Worm (Caenorhabditis elegans) whole organism, late embryonic: ENCODE data around the gene hpo-30.
A peak's percentile ranks its signal among the peaks of the same experiment; 100 is the strongest.

Experiments
- ama-1 ChIP-seq: fragments of 150-350 bp; optimal IDR thresholded peaks from 2 replicates; lab custom pipeline; 2014
- ceh-14 ChIP-seq: sonication (generic microtip); optimal IDR thresholded peaks from 2 replicates; lab custom pipeline; 2016; ENCODE audit warnings: missing genotype, missing genetic modification characterization, missing compliant biosample characterization
- ceh-9 ChIP-seq: sonication (generic microtip); optimal IDR thresholded peaks from 2 replicates; lab custom pipeline; 2016; ENCODE audit warnings: mild to moderate bottlenecking, missing genetic modification characterization, inconsistent platforms, missing compliant biosample characterization
- dmd-4 ChIP-seq: sonication (generic microtip); optimal IDR thresholded peaks from 2 replicates; lab custom pipeline; 2016; ENCODE audit warnings: borderline replicate concordance, missing genetic modification characterization, missing compliant biosample characterization
- elt-2 ChIP-seq: sonication (generic microtip); optimal IDR thresholded peaks from 2 replicates; lab custom pipeline; 2016; ENCODE audit warnings: missing genetic modification reagents, missing genetic modification characterization, missing compliant biosample characterization
- fkh-6 ChIP-seq: sonication (generic microtip); optimal IDR thresholded peaks from 2 replicates; lab custom pipeline; 2016; ENCODE audit warnings: missing genetic modification characterization, missing compliant biosample characterization
- madf-2 ChIP-seq: sonication (generic microtip); optimal IDR thresholded peaks from 2 replicates; lab custom pipeline; 2017; ENCODE audit warnings: missing genetic modification characterization, missing compliant biosample characterization
- mec-3 ChIP-seq: sonication (generic microtip); optimal IDR thresholded peaks from 2 replicates; lab custom pipeline; 2016; ENCODE audit warnings: borderline replicate concordance, missing genetic modification characterization, missing compliant biosample characterization
- nfya-1 ChIP-seq: sonication (generic microtip); optimal IDR thresholded peaks from 2 replicates; lab custom pipeline; 2017; ENCODE audit warnings: missing genetic modification characterization, mild to moderate bottlenecking, missing compliant biosample characterization, antibody characterized with exemption, moderate library complexity
- pag-3 ChIP-seq: sonication (generic microtip); optimal IDR thresholded peaks from 2 replicates; lab custom pipeline; 2016; ENCODE audit warnings: missing compliant biosample characterization, missing genetic modification characterization, borderline replicate concordance
- pha-2 ChIP-seq: sonication (generic microtip); optimal IDR thresholded peaks from 2 replicates; lab custom pipeline; 2017; ENCODE audit warnings: mild to moderate bottlenecking, missing genetic modification characterization, missing compliant biosample characterization
- pha-4 ChIP-seq: fragments of 150-350 bp; optimal IDR thresholded peaks from 2 replicates; lab custom pipeline; 2018; ENCODE audit warnings: missing biosample characterization, missing genetic modification reagents, missing genetic modification characterization
- tbx-2 ChIP-seq: sonication (generic microtip); optimal IDR thresholded peaks from 2 replicates; lab custom pipeline; 2016; ENCODE audit warnings: missing genetic modification characterization, missing compliant biosample characterization
- unc-55 ChIP-seq: sonication (generic microtip); optimal IDR thresholded peaks from 2 replicates; lab custom pipeline; 2017; ENCODE audit warnings: missing biosample characterization, missing genetic modification reagents, missing genetic modification characterization

ce11 chrV:12288577-12288976, 21.6 kb downstream of the hpo-30 start, which contains the start of gene rskd-1:
- TF ChIP-seq elt-2 (tag; lab: Kevin White, UChicago), result no peak
- TF ChIP-seq pag-3 (tag; lab: Kevin White, UChicago), result no peak
- TF ChIP-seq fkh-6 (tag; lab: Kevin White, UChicago), result no peak
- no peak for TF ChIP-seq ceh-9 (tag; lab: Kevin White, UChicago)
- TF ChIP-seq pha-2 (tag; lab: Kevin White, UChicago), result no peak
- no peak for TF ChIP-seq ama-1 (lab: Kevin White, UChicago)
- no peak for TF ChIP-seq madf-2 (tag; lab: Kevin White, UChicago)
- TF ChIP-seq nfya-1 (tag; lab: Kevin White, UChicago), result no peak
- TF ChIP-seq unc-55 (GFP tag; lab: Kevin White, UChicago), result peak; percentile 51
- no peak for TF ChIP-seq pha-4 (tag; lab: Kevin White, UChicago)
- TF ChIP-seq ceh-14, result no peak
- no peak for TF ChIP-seq tbx-2
- no peak for TF ChIP-seq mec-3
- no peak for TF ChIP-seq dmd-4 (tag; lab: Kevin White, UChicago)
